Worm (Caenorhabditis elegans) whole organism, L4 larva: ENCODE data around the gene ZK84.4.

ENCODE experiments used
- F44E2.7 ChIP-seq: fragments of 200-800 bp; sonication (Bioruptor generic); IDR thresholded peaks from 2 replicates; pipeline ENCODE4 v2.1.2; 2022; ENCODE audit warnings: missing genetic modification characterization, missing compliant biosample characterization
- aha-1 ChIP-seq: fragments of 150-350 bp; peaks from one replicate; lab custom pipeline; 2014; ENCODE audit warnings: missing biosample characterization, missing genetic modification characterization
- aly-2 ChIP-seq: sonication (generic microtip); optimal IDR thresholded peaks from 2 replicates; lab custom pipeline; 2018; ENCODE audit warnings: missing biosample characterization, missing genetic modification characterization
- daf-16 ChIP-seq, 3 experiments: sonication (generic microtip); optimal IDR thresholded peaks; 2 replicates each; lab custom pipeline; 2016 to 2017; ENCODE audit warnings: missing genetic modification characterization in 3 of 3, missing genetic modification reagents in 3 of 3, mild to moderate bottlenecking in 2 of 3, missing compliant biosample characterization in 2 of 3, missing biosample characterization in 1 of 3, moderate library complexity in 1 of 3
- dmd-6 ChIP-seq: fragments of 200-800 bp; sonication (Bioruptor generic); IDR thresholded peaks from 2 replicates; pipeline ENCODE4 v1.3.6; 2022; ENCODE audit warnings: missing genetic modification reagents, missing genetic modification characterization, missing compliant biosample characterization
- egl-27 ChIP-seq: sonication (generic microtip); optimal IDR thresholded peaks from 3 replicates; lab custom pipeline; 2017; ENCODE audit warnings: missing biosample characterization, missing genetic modification reagents, missing genetic modification characterization
- egl-43 ChIP-seq: fragments of 200-800 bp; sonication (Bioruptor generic); IDR thresholded peaks from 2 replicates; pipeline ENCODE4 v1.3.6; 2022; ENCODE audit warnings: missing genetic modification reagents, missing genetic modification characterization, missing compliant biosample characterization
- fkh-10 ChIP-seq: fragments of 150-350 bp; optimal IDR thresholded peaks from 2 replicates; lab custom pipeline; 2014; ENCODE audit warnings: missing biosample characterization, missing genetic modification reagents, missing genetic modification characterization
- hlh-11 ChIP-seq: fragments of 200-800 bp; sonication (Bioruptor generic); optimal IDR thresholded peaks from 2 replicates; lab custom pipeline; 2018; ENCODE audit warnings: mild to moderate bottlenecking, missing genetic modification characterization, missing compliant biosample characterization
- hlh-30 ChIP-seq: sonication (generic microtip); optimal IDR thresholded peaks from 2 replicates; lab custom pipeline; 2017; ENCODE audit warnings: antibody characterized with exemption, mild to moderate bottlenecking, missing genetic modification characterization, missing compliant biosample characterization; ENCODE audit not compliant: insufficient read depth
- hmg-1.1 ChIP-seq: fragments of 200-800 bp; sonication (Bioruptor generic); IDR thresholded peaks from 2 replicates; pipeline ENCODE4 v1.3.6; 2022; ENCODE audit warnings: missing genetic modification reagents, missing genetic modification characterization, missing compliant biosample characterization
- lim-7 ChIP-seq: fragments of 200-800 bp; sonication (Bioruptor generic); IDR thresholded peaks from 2 replicates; pipeline ENCODE4 v1.3.6; 2022; ENCODE audit warnings: missing genetic modification characterization, missing compliant biosample characterization
- lin-1 ChIP-seq: fragments of 200-800 bp; sonication (Bioruptor generic); IDR thresholded peaks from 2 replicates; pipeline ENCODE4 v1.3.6; 2022; ENCODE audit warnings: missing genetic modification reagents, missing genetic modification characterization, missing compliant biosample characterization
- lin-38 ChIP-seq: fragments of 200-800 bp; sonication (Bioruptor generic); IDR thresholded peaks from 2 replicates; pipeline ENCODE4 v1.3.6; 2022; ENCODE audit warnings: missing genetic modification reagents, missing genetic modification characterization, missing compliant biosample characterization
- lsy-2 ChIP-seq, 2 experiments: fragments of 150-350 bp in 1 of 2; sonication (generic microtip) in 1 of 2; optimal IDR thresholded peaks; 2 replicates each; lab custom pipeline; 2014 to 2017; ENCODE audit warnings: missing biosample characterization in 2 of 2, missing genetic modification characterization in 2 of 2
- mdt-29 ChIP-seq: fragments of 200-800 bp; sonication (Bioruptor generic); IDR thresholded peaks from 2 replicates; pipeline ENCODE4 v1.3.6; 2022; ENCODE audit warnings: missing genetic modification reagents, missing genetic modification characterization, missing compliant biosample characterization
- mep-1 ChIP-seq: fragments of 150-350 bp; sonication (generic microtip); optimal IDR thresholded peaks from 3 replicates; lab custom pipeline; 2014; ENCODE audit warnings: missing biosample characterization, missing genetic modification characterization
- nhr-10 ChIP-seq: fragments of 150-350 bp; optimal IDR thresholded peaks from 2 replicates; lab custom pipeline; 2014; ENCODE audit warnings: missing biosample characterization, missing genetic modification characterization
- nhr-11 ChIP-seq: fragments of 150-350 bp; optimal IDR thresholded peaks from 2 replicates; lab custom pipeline; 2014; ENCODE audit warnings: missing biosample characterization, missing genetic modification characterization
- nhr-237 ChIP-seq: sonication (generic microtip); optimal IDR thresholded peaks from 2 replicates; lab custom pipeline; 2017; ENCODE audit warnings: missing biosample characterization, missing genetic modification characterization
- nhr-76 ChIP-seq: fragments of 150-350 bp; optimal IDR thresholded peaks from 2 replicates; lab custom pipeline; 2014; ENCODE audit warnings: missing biosample characterization, missing genetic modification characterization
- pha-4 ChIP-seq, 2 experiments: fragments of 150-350 bp in 1 of 2; fragments of 200-800 bp in 1 of 2; sonication (Bioruptor generic) in 1 of 2; IDR thresholded peaks in 1 of 2; optimal IDR thresholded peaks in 1 of 2; 2 replicates each; pipeline versions ENCODE4 v1.3.6 to Lab custom; 2014 to 2022; ENCODE audit warnings: missing genetic modification characterization in 2 of 2, missing genetic modification reagents in 2 of 2, missing biosample characterization in 1 of 2, missing compliant biosample characterization in 1 of 2
- php-3 ChIP-seq: fragments of 200-800 bp; sonication (Bioruptor generic); IDR thresholded peaks from 2 replicates; pipeline ENCODE4 v1.3.6; 2022; ENCODE audit warnings: missing genetic modification reagents, missing genetic modification characterization, missing compliant biosample characterization
- rbr-2 ChIP-seq: sonication (generic microtip); optimal IDR thresholded peaks from 2 replicates; lab custom pipeline; 2016; ENCODE audit warnings: missing genotype, missing genetic modification characterization, missing compliant biosample characterization
- set-16 ChIP-seq: fragments of 200-800 bp; sonication (Bioruptor generic); IDR thresholded peaks from 2 replicates; pipeline ENCODE4 v1.3.6; 2022; ENCODE audit warnings: missing genetic modification reagents, missing genetic modification characterization, missing compliant biosample characterization
- spr-1 ChIP-seq: sonication (generic microtip); optimal IDR thresholded peaks from 2 replicates; lab custom pipeline; 2016; ENCODE audit warnings: mild to moderate bottlenecking, missing genetic modification characterization, missing compliant biosample characterization
- spr-3 ChIP-seq: fragments of 200-800 bp; sonication (Bioruptor generic); optimal IDR thresholded peaks from 2 replicates; lab custom pipeline; 2018; ENCODE audit warnings: mild to moderate bottlenecking, missing genetic modification characterization, missing compliant biosample characterization
- unc-62 ChIP-seq, 3 experiments: fragments of 150-350 bp in 1 of 3; sonication (generic microtip); optimal IDR thresholded peaks in 2 of 3; peaks in 1 of 3; 1 replicate in 1 of 3; 2 replicates in 2 of 3; lab custom pipeline; 2014 to 2017; ENCODE audit warnings: missing biosample characterization in 3 of 3, missing genetic modification characterization in 3 of 3, missing genetic modification reagents in 3 of 3, missing genotype in 1 of 3
- vab-7 ChIP-seq: fragments of 200-800 bp; sonication (Bioruptor generic); IDR thresholded peaks from 2 replicates; pipeline ENCODE4 v1.3.6; 2022; ENCODE audit warnings: missing genetic modification reagents, missing genetic modification characterization, missing compliant biosample characterization
- zip-11 ChIP-seq: fragments of 200-800 bp; sonication (Bioruptor generic); IDR thresholded peaks from 2 replicates; pipeline ENCODE4 v1.3.6; 2022; ENCODE audit warnings: missing genetic modification characterization, missing compliant biosample characterization
- zip-2 ChIP-seq: fragments of 150-350 bp; optimal IDR thresholded peaks from 2 replicates; lab custom pipeline; 2014; ENCODE audit warnings: missing biosample characterization, missing genetic modification characterization

The ZK84.4 gene

DNA sequence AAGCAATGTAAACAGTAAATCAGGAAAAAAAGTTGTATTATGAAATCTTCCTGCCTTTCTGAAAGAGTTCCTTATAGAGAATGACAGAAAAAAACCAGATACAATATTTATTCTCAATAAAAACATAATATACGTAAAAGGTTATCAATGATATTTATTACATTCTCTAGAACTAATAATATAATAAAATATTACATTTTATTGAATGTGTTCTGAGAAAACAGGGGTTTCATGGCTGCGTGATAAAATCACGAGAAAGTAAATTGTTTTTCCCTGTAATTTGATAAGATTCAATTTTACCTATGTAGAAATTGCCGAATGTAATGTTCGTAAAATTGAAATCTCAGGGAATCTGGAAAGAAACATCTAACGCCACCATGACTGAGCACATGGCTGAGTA is 43.8 kb downstream of the ZK84.4 start:
- TF ChIP-seq aha-1 (tag; lab: Kevin White, UChicago) (peak; percentile 82), rbr-2 (tag; lab: Kevin White, UChicago) (no peak)

DNA sequence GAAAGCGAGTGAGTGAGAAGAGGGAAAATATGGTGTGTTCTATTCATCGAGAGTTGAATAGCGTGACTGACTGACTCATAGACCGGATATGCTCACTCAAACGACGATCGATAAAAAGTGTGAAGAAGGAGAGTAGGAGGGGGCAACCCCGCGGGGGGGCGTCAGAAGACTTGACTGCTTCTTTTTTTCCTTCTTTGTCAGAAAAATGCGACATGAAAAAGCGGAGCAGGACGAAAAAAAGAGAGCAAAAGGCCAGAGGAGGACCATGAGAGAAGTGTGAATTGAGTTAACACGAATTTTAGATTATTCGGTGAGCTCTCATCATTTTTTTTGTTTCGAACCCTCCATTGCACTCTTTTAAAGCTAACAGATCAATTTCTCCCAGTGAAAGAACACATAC is 46.4 kb downstream of the ZK84.4 start:
- peak; percentile 5 for TF ChIP-seq hlh-11
- peak; percentile 33 for TF ChIP-seq hlh-30
- TF ChIP-seq mep-1 (tag; lab: Kevin White, UChicago): no peak
- no peak for TF ChIP-seq vab-7
- TF ChIP-seq daf-16 (GFP tag; optimal IDR thresholded peaks at IDR 0.05; lab: Kevin White, UChicago): no peak
- no peak for TF ChIP-seq daf-16 (tag; optimal IDR thresholded peaks at IDR 0.05; lab: Kevin White, UChicago)
- no peak for TF ChIP-seq dmd-6
- no peak for TF ChIP-seq aly-2 (tag; lab: Kevin White, UChicago)
- no peak for TF ChIP-seq egl-27 (tag; lab: Kevin White, UChicago)
- TF ChIP-seq spr-1 (tag; lab: Kevin White, UChicago): no peak
- TF ChIP-seq unc-62 (GFP tag; optimal IDR thresholded peaks at IDR 0.05 in 1 of 2; lab: Kevin White, UChicago): peak in 1 of 2 experiments; percentile 94
- TF ChIP-seq unc-62 (tag; optimal IDR thresholded peaks at IDR 0.05; lab: Kevin White, UChicago): no peak
- no peak for TF ChIP-seq lin-1
- TF ChIP-seq rbr-2 (tag; lab: Kevin White, UChicago): peak; percentile 9
- TF ChIP-seq fkh-10 (GFP tag; lab: Kevin White, UChicago): peak; percentile 9
- no peak for TF ChIP-seq hmg-1.1
- TF ChIP-seq lsy-2 (tag; optimal IDR thresholded peaks at IDR 0.05; lab: Kevin White, UChicago): peak in 1 of 2 experiments; percentile 14
- no peak for TF ChIP-seq pha-4 (GFP tag; IDR thresholded peaks at IDR 0.05; lab: Robert Waterston, UW)
- TF ChIP-seq pha-4 (tag; optimal IDR thresholded peaks at IDR 0.05; lab: Kevin White, UChicago): no peak

DNA sequence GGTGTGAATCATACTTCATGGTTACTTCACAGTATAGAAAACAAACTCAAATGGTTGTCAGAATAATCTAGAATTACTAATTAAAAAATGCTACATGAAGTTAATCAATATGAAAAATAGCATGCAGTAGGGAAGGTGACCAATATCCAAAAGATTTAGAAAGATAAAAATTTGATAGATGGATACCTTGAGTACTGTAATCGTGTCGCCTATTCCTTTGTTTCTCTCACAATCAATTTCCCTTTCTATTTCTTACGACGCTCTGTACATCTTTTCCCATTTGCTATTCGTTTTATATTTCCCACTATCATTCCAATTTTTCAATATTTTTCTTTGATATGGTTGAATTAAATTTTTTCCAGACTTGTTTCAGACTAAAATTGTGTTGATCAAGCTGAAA is 47.5 kb downstream of the ZK84.4 start, which contains the start of gene B0034.7:
Gene B0034.7, plus strand, starts transcription at position 301 of the 400 bp plus-strand sequence.
- TF ChIP-seq set-16 (GFP tag; lab: Robert Waterston, UW): no peak
- TF ChIP-seq nhr-237: no peak
- no peak for TF ChIP-seq lin-1
- TF ChIP-seq spr-3 (GFP tag; lab: Kevin White, UChicago): no peak
- TF ChIP-seq lin-38 (GFP tag; lab: Robert Waterston, UW): no peak
- no peak for TF ChIP-seq lim-7 (GFP tag; lab: Robert Waterston, UW)
- no peak for TF ChIP-seq zip-11 (GFP tag; lab: Robert Waterston, UW)
- TF ChIP-seq F44E2.7 (GFP tag; lab: Robert Waterston, UW): no peak
- no peak for TF ChIP-seq zip-2 (tag; lab: Kevin White, UChicago)
- no peak for TF ChIP-seq mdt-29 (GFP tag; lab: Robert Waterston, UW)
- no peak for TF ChIP-seq egl-43 (GFP tag; lab: Robert Waterston, UW)
- no peak for TF ChIP-seq nhr-76 (tag; lab: Kevin White, UChicago)

DNA sequence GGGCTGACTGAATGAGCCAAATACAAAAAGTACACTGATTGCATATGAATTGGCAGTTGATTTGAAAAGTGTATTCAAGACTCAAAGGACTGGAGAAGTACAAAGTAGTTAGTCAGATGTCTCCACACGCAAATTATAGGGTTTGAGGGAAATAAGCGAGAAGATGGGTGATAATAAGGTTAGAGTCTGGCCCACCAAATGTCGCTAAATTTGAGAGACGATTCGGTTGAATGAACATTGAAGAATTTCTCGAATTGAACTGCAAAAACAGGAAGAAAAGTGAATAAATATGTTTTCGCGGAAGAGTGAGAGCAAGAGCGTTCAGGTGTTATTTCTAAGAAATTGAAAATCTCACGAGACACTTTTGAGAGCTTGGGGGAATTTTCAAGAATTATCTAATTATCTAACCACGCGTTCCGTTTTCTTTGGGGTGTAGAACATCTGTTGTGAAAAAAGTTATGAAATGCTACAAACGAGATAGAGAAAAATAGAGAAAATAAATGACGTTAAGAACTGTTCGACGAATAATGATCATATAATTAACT is 49.1 kb downstream of the ZK84.4 start:
- TF ChIP-seq php-3: no peak
- no peak for TF ChIP-seq hlh-11
- no peak for TF ChIP-seq nhr-10
- TF ChIP-seq nhr-11 (tag; lab: Kevin White, UChicago): peak; percentile 44
